Worm (Caenorhabditis elegans) whole organism, L2 larva: Measurements from ENCODE around the gene Y41D4A.4.

ENCODE experiments used
- C34F6.9 ChIP-seq: fragments of 150-350 bp; optimal IDR thresholded peaks from 2 replicates; lab custom pipeline; 2014; ENCODE audit warnings: missing biosample characterization, missing genetic modification characterization
- F13H6.1 ChIP-seq: sonication (generic microtip); optimal IDR thresholded peaks from 2 replicates; lab custom pipeline; 2016; ENCODE audit warnings: missing genetic modification characterization, missing compliant biosample characterization
- R02D3.7 ChIP-seq: fragments of 150-350 bp; optimal IDR thresholded peaks from 2 replicates; lab custom pipeline; 2014; ENCODE audit warnings: missing biosample characterization, missing genetic modification characterization
- Y55F3AM.14 ChIP-seq: fragments of 200-800 bp; sonication (Bioruptor generic); optimal IDR thresholded peaks from 2 replicates; lab custom pipeline; 2018; ENCODE audit warnings: mild to moderate bottlenecking, missing genetic modification characterization, missing compliant biosample characterization
- alr-1 ChIP-seq: fragments of 150-350 bp; optimal IDR thresholded peaks from 2 replicates; lab custom pipeline; 2014; ENCODE audit warnings: missing biosample characterization, missing genetic modification characterization
- ama-1 ChIP-seq: fragments of 150-350 bp; optimal IDR thresholded peaks from 2 replicates; lab custom pipeline; 2018; ENCODE audit warnings: inconsistent platforms
- blmp-1 ChIP-seq: sonication (generic microtip); optimal IDR thresholded peaks from 2 replicates; lab custom pipeline; 2017; ENCODE audit warnings: missing genetic modification characterization, mild to moderate bottlenecking, missing compliant biosample characterization, antibody characterized with exemption, moderate library complexity; ENCODE audit not compliant: insufficient read depth
- ceh-16 ChIP-seq: fragments of 150-350 bp; optimal IDR thresholded peaks from 2 replicates; lab custom pipeline; 2014; ENCODE audit warnings: missing biosample characterization, missing genetic modification characterization
- ceh-82 ChIP-seq: fragments of 150-350 bp; optimal IDR thresholded peaks from 2 replicates; lab custom pipeline; 2014; ENCODE audit warnings: missing biosample characterization, missing genetic modification characterization
- crh-2 ChIP-seq: sonication (generic microtip); optimal IDR thresholded peaks from 2 replicates; lab custom pipeline; 2017; ENCODE audit warnings: missing biosample characterization, missing genetic modification characterization
- dmd-4 ChIP-seq: sonication (generic microtip); optimal IDR thresholded peaks from 2 replicates; lab custom pipeline; 2017; ENCODE audit warnings: missing biosample characterization, missing genetic modification characterization
- egl-27 ChIP-seq: sonication (generic microtip); optimal IDR thresholded peaks from 3 replicates; lab custom pipeline; 2017; ENCODE audit warnings: missing biosample characterization, missing genetic modification reagents, missing genetic modification characterization
- elt-1 ChIP-seq: fragments of 150-350 bp; optimal IDR thresholded peaks from 2 replicates; lab custom pipeline; 2014; ENCODE audit warnings: missing biosample characterization, missing genetic modification characterization
- elt-3 ChIP-seq: sonication (generic microtip); optimal IDR thresholded peaks from 2 replicates; lab custom pipeline; 2017; ENCODE audit warnings: missing biosample characterization, missing genetic modification characterization
- fos-1 ChIP-seq: fragments of 150-350 bp; optimal IDR thresholded peaks from 2 replicates; lab custom pipeline; 2014; ENCODE audit warnings: missing biosample characterization, missing genetic modification characterization
- gmeb-1 ChIP-seq: fragments of 150-350 bp; optimal IDR thresholded peaks from 2 replicates; lab custom pipeline; 2014; ENCODE audit warnings: missing biosample characterization, missing genetic modification characterization
- lin-11 ChIP-seq: fragments of 150-350 bp; sonication (generic microtip); optimal IDR thresholded peaks from 2 replicates; lab custom pipeline; 2014; ENCODE audit warnings: missing biosample characterization, missing genetic modification characterization, inconsistent platforms, mixed read lengths
- lin-13 ChIP-seq: fragments of 150-350 bp; optimal IDR thresholded peaks from 2 replicates; lab custom pipeline; 2014; ENCODE audit warnings: missing biosample characterization, missing genetic modification reagents, missing genetic modification characterization
- lin-39 ChIP-seq: fragments of 150-350 bp; optimal IDR thresholded peaks from 2 replicates; lab custom pipeline; 2014; ENCODE audit warnings: missing biosample characterization, missing genetic modification reagents, missing genetic modification characterization
- lsy-2 ChIP-seq, 2 experiments: fragments of 150-350 bp in 1 of 2; sonication (generic microtip) in 1 of 2; optimal IDR thresholded peaks; 2 replicates each; lab custom pipeline; 2014 to 2017; ENCODE audit warnings: missing biosample characterization in 2 of 2, missing genetic modification characterization in 2 of 2
- mab-5 ChIP-seq: fragments of 150-350 bp; optimal IDR thresholded peaks from 2 replicates; lab custom pipeline; 2014; ENCODE audit warnings: missing biosample characterization, missing genetic modification characterization
- mdl-1 ChIP-seq, 2 experiments: fragments of 150-350 bp in 1 of 2; sonication (generic microtip) in 1 of 2; optimal IDR thresholded peaks; 2 replicates each; lab custom pipeline; 2017; ENCODE audit warnings: missing biosample characterization in 2 of 2, missing genetic modification characterization in 2 of 2
- nhr-11 ChIP-seq: fragments of 150-350 bp; optimal IDR thresholded peaks from 2 replicates; lab custom pipeline; 2014; ENCODE audit warnings: missing biosample characterization, missing genetic modification characterization
- nhr-12 ChIP-seq: fragments of 150-350 bp; optimal IDR thresholded peaks from 2 replicates; lab custom pipeline; 2014; ENCODE audit warnings: missing biosample characterization, missing genetic modification characterization
- nhr-129 ChIP-seq: fragments of 150-350 bp; optimal IDR thresholded peaks from 2 replicates; lab custom pipeline; 2014; ENCODE audit warnings: missing biosample characterization, missing genetic modification characterization
- nhr-21 ChIP-seq: fragments of 150-350 bp; optimal IDR thresholded peaks from 2 replicates; lab custom pipeline; 2014; ENCODE audit warnings: missing biosample characterization, missing genetic modification characterization
- nhr-23 ChIP-seq: fragments of 150-350 bp; optimal IDR thresholded peaks from 2 replicates; lab custom pipeline; 2014; ENCODE audit warnings: missing biosample characterization, missing genetic modification reagents, missing genetic modification characterization
- nhr-237 ChIP-seq: fragments of 150-350 bp; optimal IDR thresholded peaks from 2 replicates; lab custom pipeline; 2014; ENCODE audit warnings: missing biosample characterization, missing genetic modification characterization
- nhr-25 ChIP-seq: fragments of 150-350 bp; sonication (generic microtip); optimal IDR thresholded peaks from 3 replicates; lab custom pipeline; 2014; ENCODE audit warnings: missing biosample characterization, missing genetic modification characterization
- peb-1 ChIP-seq: fragments of 150-350 bp; optimal IDR thresholded peaks from 2 replicates; lab custom pipeline; 2014; ENCODE audit warnings: missing biosample characterization, missing genetic modification characterization
- sem-4 ChIP-seq: fragments of 150-350 bp; optimal IDR thresholded peaks from 2 replicates; lab custom pipeline; 2014; ENCODE audit warnings: missing biosample characterization, missing genetic modification reagents, missing genetic modification characterization
- skn-1 ChIP-seq: sonication (generic microtip); optimal IDR thresholded peaks from 2 replicates; lab custom pipeline; 2017; ENCODE audit warnings: missing biosample characterization, missing genetic modification characterization
- sma-3 ChIP-seq: sonication (generic microtip); optimal IDR thresholded peaks from 2 replicates; lab custom pipeline; 2016; ENCODE audit warnings: missing genetic modification reagents, missing genetic modification characterization, missing compliant biosample characterization
- sma-9 ChIP-seq, 2 experiments: fragments of 150-350 bp in 1 of 2; sonication (generic microtip) in 1 of 2; optimal IDR thresholded peaks; 2 replicates each; lab custom pipeline; 2014 to 2016; ENCODE audit warnings: missing genetic modification characterization in 2 of 2, mild to moderate bottlenecking in 1 of 2, missing biosample characterization in 1 of 2, missing compliant biosample characterization in 1 of 2, missing genetic modification reagents in 1 of 2, moderate library complexity in 1 of 2
- snpc-4 ChIP-seq: fragments of 150-350 bp; optimal IDR thresholded peaks from 2 replicates; lab custom pipeline; 2014; ENCODE audit warnings: missing biosample characterization, missing genetic modification characterization
- unc-55 ChIP-seq: fragments of 150-350 bp; sonication (generic microtip); optimal IDR thresholded peaks from 3 replicates; lab custom pipeline; 2014; ENCODE audit warnings: missing biosample characterization, missing genetic modification reagents, missing genetic modification characterization
- unc-62 ChIP-seq: fragments of 150-350 bp; optimal IDR thresholded peaks from 2 replicates; lab custom pipeline; 2014; ENCODE audit warnings: missing biosample characterization, missing genetic modification reagents, missing genetic modification characterization
- ztf-1 ChIP-seq: fragments of 200-800 bp; sonication (Bioruptor generic); conservative IDR thresholded peaks from 2 replicates; pipeline ENCODE4 v1.3.6; 2022; ENCODE audit warnings: missing genetic modification characterization, missing compliant biosample characterization
- ztf-11 ChIP-seq: sonication (generic microtip); optimal IDR thresholded peaks from 2 replicates; lab custom pipeline; 2017; ENCODE audit warnings: missing biosample characterization, missing genetic modification characterization
- ztf-4 ChIP-seq: fragments of 150-350 bp; optimal IDR thresholded peaks from 2 replicates; lab custom pipeline; 2014; ENCODE audit warnings: missing biosample characterization, missing genetic modification characterization

The Y41D4A.4 gene

DNA sequence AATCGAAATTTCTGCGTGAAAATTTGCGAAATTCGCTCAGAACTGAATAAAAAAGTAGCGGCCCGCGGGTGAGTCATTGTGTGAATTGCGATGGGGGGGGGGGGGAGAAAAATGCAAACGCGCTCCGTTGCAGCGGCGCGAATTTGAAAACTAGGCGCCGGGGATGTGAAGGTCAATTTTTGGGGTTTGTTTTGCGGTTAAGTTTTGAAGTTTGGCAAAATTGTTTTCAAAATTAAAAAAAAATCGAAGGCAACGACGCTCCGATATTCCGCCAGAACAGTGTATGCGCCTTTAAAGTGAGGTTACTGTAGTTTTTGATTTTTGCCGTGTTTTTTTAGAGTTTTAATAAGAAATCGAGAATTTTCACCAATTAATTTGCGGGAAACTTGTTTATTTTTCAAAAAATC is 7.5 kb upstream of the Y41D4A.4 start:
- TF ChIP-seq nhr-129 (no peak), ama-1 (lab: Kevin White, UChicago) (no peak), crh-2 (tag; lab: Kevin White, UChicago) (peak; percentile 15), gmeb-1 (tag; lab: Kevin White, UChicago) (peak; percentile 87), elt-3 (tag; lab: Kevin White, UChicago) (no peak), lin-39 (tag; lab: Kevin White, UChicago) (no peak), snpc-4 (no peak), mdl-1 (tag; optimal IDR thresholded peaks at IDR 0.05; lab: Kevin White, UChicago) (no peak), lin-13 (GFP tag; lab: Kevin White, UChicago) (peak; percentile 33), nhr-237 (tag; lab: Kevin White, UChicago) (no peak), nhr-25 (peak; percentile 46), ztf-1 (GFP tag; lab: Robert Waterston, UW) (no peak), nhr-23 (tag; lab: Kevin White, UChicago) (no peak), nhr-12 (tag; lab: Kevin White, UChicago) (no peak), C34F6.9 (tag; lab: Kevin White, UChicago) (peak; percentile 38), lsy-2 (tag; optimal IDR thresholded peaks at IDR 0.05; lab: Kevin White, UChicago) (peak in 1 of 2 experiments; percentile 39), lin-11 (tag; lab: Kevin White, UChicago) (peak; percentile 21), sma-3 (GFP tag; lab: Kevin White, UChicago) (peak; percentile 40), unc-55 (GFP tag; lab: Kevin White, UChicago) (peak; percentile 67), dmd-4 (tag; lab: Kevin White, UChicago) (no peak), fos-1 (tag; lab: Kevin White, UChicago) (peak; percentile 73), F13H6.1 (peak; percentile 18), sem-4 (no peak)

DNA sequence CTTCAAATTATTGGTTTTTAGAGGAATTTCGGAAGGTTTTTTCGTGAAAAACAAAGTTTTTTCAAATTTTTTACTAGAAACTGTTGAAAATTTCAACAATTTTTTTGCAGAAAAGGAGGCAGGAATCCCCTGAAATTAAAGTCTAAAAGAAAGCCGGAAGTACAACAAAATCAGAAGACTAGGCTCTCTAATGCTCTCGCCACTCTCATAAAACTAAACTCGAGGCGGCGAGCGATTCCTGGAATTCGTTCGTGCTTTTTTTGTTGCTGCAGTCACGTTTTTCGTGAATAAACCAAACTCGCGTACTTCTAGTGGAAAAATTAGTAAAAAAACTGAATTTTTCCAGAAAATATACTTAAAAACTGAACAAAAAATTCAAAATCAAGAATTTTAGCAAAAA is 6.9 kb upstream of the Y41D4A.4 start:
- TF ChIP-seq sma-9 (GFP tag; optimal IDR thresholded peaks at IDR 0.05; lab: Kevin White, UChicago): peak; percentile 2
- no peak for TF ChIP-seq sma-9 (tag; optimal IDR thresholded peaks at IDR 0.05; lab: Kevin White, UChicago)
- no peak for TF ChIP-seq ztf-11 (tag; lab: Kevin White, UChicago)
- no peak for TF ChIP-seq peb-1 (tag; lab: Kevin White, UChicago)
- TF ChIP-seq skn-1 (tag; lab: Kevin White, UChicago): no peak
- TF ChIP-seq ztf-4: peak; percentile 9
- TF ChIP-seq C34F6.9 (tag; lab: Kevin White, UChicago): peak; percentile 5
- no peak for TF ChIP-seq mab-5

DNA sequence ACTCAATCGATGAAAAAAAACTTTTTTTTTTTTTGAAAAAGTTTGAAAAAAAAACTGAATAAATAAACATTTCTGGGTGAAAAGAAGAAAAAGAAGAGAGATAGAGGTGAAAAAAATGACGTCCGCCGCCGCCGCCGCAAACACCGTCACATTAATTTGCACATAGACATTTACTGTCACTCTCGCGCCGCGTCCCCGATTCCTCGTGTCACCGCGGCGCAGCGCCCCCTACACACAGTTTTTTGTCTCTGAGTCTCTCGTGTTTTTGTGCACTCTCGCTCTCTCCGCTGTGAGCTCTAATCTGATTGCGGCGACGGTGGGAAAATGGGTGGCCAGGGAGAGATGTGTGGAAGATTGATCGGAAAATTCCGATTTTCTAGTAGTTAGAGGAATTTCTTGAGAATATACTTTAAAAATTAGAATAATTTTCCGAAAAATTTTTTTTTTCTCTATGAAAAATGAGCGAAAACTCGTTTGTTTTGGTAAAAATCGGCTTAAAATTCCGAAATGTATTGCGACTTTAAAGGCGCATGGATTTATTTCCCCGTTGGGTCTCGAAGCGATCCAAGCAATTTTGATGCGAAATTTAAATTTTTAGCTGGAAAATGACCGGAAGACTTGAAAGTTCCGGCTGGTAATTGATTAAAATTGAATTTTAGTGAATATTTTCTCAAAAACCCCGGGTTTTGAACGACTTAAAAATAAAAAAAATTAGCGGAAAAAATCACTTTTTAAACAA is 6.3 kb upstream of the Y41D4A.4 start:
- no peak for TF ChIP-seq peb-1 (tag; lab: Kevin White, UChicago)
- TF ChIP-seq mab-5: no peak
- no peak for TF ChIP-seq elt-3 (tag; lab: Kevin White, UChicago)
- TF ChIP-seq gmeb-1 (tag; lab: Kevin White, UChicago): no peak
- no peak for TF ChIP-seq ama-1 (lab: Kevin White, UChicago)
- no peak for TF ChIP-seq blmp-1 (tag; lab: Kevin White, UChicago)
- TF ChIP-seq ceh-82 (tag; lab: Kevin White, UChicago): no peak
- TF ChIP-seq R02D3.7 (tag; lab: Kevin White, UChicago): no peak
- no peak for TF ChIP-seq nhr-21 (tag; lab: Kevin White, UChicago)
- TF ChIP-seq F13H6.1: no peak

DNA sequence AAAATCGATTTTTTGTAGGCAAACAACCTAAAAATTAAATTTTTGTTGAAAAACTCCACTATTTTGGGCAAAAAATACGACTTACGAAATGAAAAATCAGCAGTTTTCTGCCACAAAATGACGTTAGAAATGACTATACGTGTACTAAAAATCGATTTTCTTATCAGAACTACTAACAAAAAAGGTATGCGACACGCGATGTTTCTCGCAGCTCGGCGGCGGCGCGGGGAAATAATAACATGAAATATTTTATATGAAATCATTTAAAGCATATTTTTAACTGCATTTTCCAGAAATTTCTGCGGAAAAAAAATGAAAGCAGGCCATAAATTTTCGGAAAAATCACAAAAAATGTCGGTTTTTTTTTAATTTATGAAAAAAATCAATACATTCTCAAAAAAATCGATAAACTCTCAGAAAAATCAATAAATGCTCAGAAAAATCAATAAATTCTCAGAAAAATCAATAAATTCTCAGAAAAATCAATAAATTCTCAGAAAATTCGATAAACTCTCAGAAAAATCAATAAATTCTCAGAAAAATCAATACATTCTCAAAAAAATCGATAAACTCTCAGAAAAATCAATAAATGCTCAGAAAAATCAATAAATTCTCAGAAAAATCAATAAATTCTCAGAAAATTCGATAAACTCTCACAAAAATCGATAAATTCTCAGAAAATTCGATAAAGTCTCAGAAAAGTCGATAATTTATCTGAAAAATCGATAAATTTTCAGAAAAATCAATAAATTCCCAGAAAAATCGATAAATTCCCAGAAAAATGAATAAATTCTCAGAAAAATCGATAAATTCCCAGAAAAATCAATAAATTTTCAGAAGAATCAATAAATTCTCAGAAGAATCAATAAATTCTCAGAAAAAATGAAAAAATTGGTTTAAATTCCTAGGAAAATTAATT is 5.4 kb upstream of the Y41D4A.4 start, which contains the start of gene ptpn-22:
Gene ptpn-22 (minus strand): TSS at position 158 of the 919 bp plus-strand sequence.
- TF ChIP-seq sma-9 (GFP tag; optimal IDR thresholded peaks at IDR 0.05; lab: Kevin White, UChicago) (no peak), sma-9 (tag; optimal IDR thresholded peaks at IDR 0.05; lab: Kevin White, UChicago) (no peak), F13H6.1 (no peak), alr-1 (no peak), unc-62 (GFP tag; lab: Kevin White, UChicago) (no peak), Y55F3AM.14 (GFP tag; lab: Kevin White, UChicago) (no peak), lin-11 (tag; lab: Kevin White, UChicago) (no peak), snpc-4 (no peak), egl-27 (tag; lab: Kevin White, UChicago) (no peak), nhr-11 (tag; lab: Kevin White, UChicago) (no peak), elt-1 (no peak), C34F6.9 (tag; lab: Kevin White, UChicago) (no peak), ceh-16 (no peak), peb-1 (tag; lab: Kevin White, UChicago) (no peak), lin-39 (tag; lab: Kevin White, UChicago) (no peak), mab-5 (no peak), nhr-12 (tag; lab: Kevin White, UChicago) (no peak)
- TF ChIP-seq, all 48 proteins: peak for 0
